Fruit fly (Drosophila melanogaster) whole organism, embryonic: ENCODE measurements around the gene brat.

Source experiments
- Ada2b ChIP-seq: fragments of 200-800 bp; sonication (Bioruptor generic); IDR thresholded peaks from 2 replicates; pipeline ENCODE4 v1.3.6; 2022; ENCODE audit warnings: missing biosample characterization, missing genetic modification characterization
- Adf1 ChIP-seq: fragments of 200-800 bp; sonication (Bioruptor generic); IDR thresholded peaks from 2 replicates; pipeline ENCODE4 v1.3.6; 2022; ENCODE audit warnings: missing biosample characterization, missing genetic modification characterization
- Atf6 ChIP-seq: fragments of 200-800 bp; sonication (Bioruptor generic); IDR thresholded peaks from 2 replicates; pipeline ENCODE4 v1.3.6; 2022; ENCODE audit warnings: missing biosample characterization, missing genetic modification characterization
- Awh ChIP-seq: fragments of 200-800 bp; sonication (Bioruptor generic); IDR thresholded peaks from 2 replicates; pipeline ENCODE4, ENCODE4 v1.3.6; 2022; ENCODE audit warnings: missing biosample characterization, missing genetic modification characterization
- CG10267 ChIP-seq: fragments of 200-800 bp; sonication (Bioruptor generic); optimal IDR thresholded peaks from 2 replicates; lab custom pipeline; 2018; ENCODE audit warnings: missing biosample characterization, mild to moderate bottlenecking, missing genetic modification characterization, moderate library complexity
- CG10274 ChIP-seq: fragments of 200-800 bp; sonication (Bioruptor generic); optimal IDR thresholded peaks from 3 replicates; lab custom pipeline; 2017; ENCODE audit warnings: missing biosample characterization, mild to moderate bottlenecking, missing genetic modification characterization
- CG11560 ChIP-seq: fragments of 200-800 bp; sonication (Bioruptor generic); IDR thresholded peaks from 3 replicates; pipeline ENCODE4 v1.3.6; 2022; ENCODE audit warnings: missing biosample characterization, missing genetic modification characterization
- CG1233 ChIP-seq: fragments of 200-800 bp; sonication (Bioruptor generic); optimal IDR thresholded peaks from 4 replicates; lab custom pipeline; 2018; ENCODE audit warnings: missing biosample characterization, mild to moderate bottlenecking, missing genetic modification characterization
- CG15514 ChIP-seq: fragments of 200-800 bp; sonication (Bioruptor generic); optimal IDR thresholded peaks from 3 replicates; lab custom pipeline; 2017; ENCODE audit warnings: missing biosample characterization, missing genetic modification characterization, mild to moderate bottlenecking, moderate library complexity, missing genetic modification reagents
- CG18011 ChIP-seq: fragments of 200-800 bp; sonication (Bioruptor generic); optimal IDR thresholded peaks from 2 replicates; lab custom pipeline; 2017; ENCODE audit warnings: missing biosample characterization, missing genetic modification characterization, mild to moderate bottlenecking, moderate library complexity, missing genotype
- CG1832 ChIP-seq: fragments of 200-800 bp; sonication (Bioruptor generic); optimal IDR thresholded peaks from 2 replicates; lab custom pipeline; 2017; ENCODE audit warnings: missing biosample characterization, mild to moderate bottlenecking, missing genetic modification characterization, inconsistent platforms
- CG18599 ChIP-seq: fragments of 200-800 bp; sonication (Bioruptor generic); optimal IDR thresholded peaks from 3 replicates; lab custom pipeline; 2017; ENCODE audit warnings: missing biosample characterization, missing genetic modification characterization, mild to moderate bottlenecking, moderate library complexity, missing genetic modification reagents
- CG3065 ChIP-seq: fragments of 200-800 bp; sonication (Bioruptor generic); optimal IDR thresholded peaks from 2 replicates; lab custom pipeline; 2016; ENCODE audit warnings: missing biosample characterization, missing genetic modification characterization
- CG5180 ChIP-seq: fragments of 200-800 bp; sonication (Bioruptor generic); optimal IDR thresholded peaks from 3 replicates; lab custom pipeline; 2017; ENCODE audit warnings: missing biosample characterization, missing genetic modification characterization, mild to moderate bottlenecking, moderate library complexity, missing genetic modification reagents
- CG5953 ChIP-seq: fragments of 200-800 bp; sonication (Bioruptor generic); IDR thresholded peaks from 2 replicates; pipeline ENCODE4 v1.3.6; 2022; ENCODE audit warnings: missing biosample characterization, missing genetic modification characterization
- CG6683 ChIP-seq: fragments of 200-800 bp; sonication (Bioruptor generic); optimal IDR thresholded peaks from 2 replicates; lab custom pipeline; 2017; ENCODE audit warnings: missing biosample characterization, mild to moderate bottlenecking, missing genetic modification characterization, missing genetic modification reagents
- CG7745 ChIP-seq: fragments of 200-800 bp; sonication (Bioruptor generic); optimal IDR thresholded peaks from 2 replicates; lab custom pipeline; 2018; ENCODE audit warnings: missing biosample characterization, mild to moderate bottlenecking, missing genetic modification characterization, moderate library complexity
- CG8290 ChIP-seq, 3 experiments: fragments of 200-800 bp; sonication (Bioruptor generic); optimal IDR thresholded peaks; 2 replicates each; lab custom pipeline; 2016 to 2019; ENCODE audit warnings: missing biosample characterization in 3 of 3, missing genetic modification characterization in 3 of 3, mild to moderate bottlenecking in 2 of 3, moderate library complexity in 1 of 3
- CG8765 ChIP-seq: fragments of 200-800 bp; sonication (Bioruptor generic); IDR thresholded peaks from 2 replicates; pipeline ENCODE4 v1.3.6; 2022; ENCODE audit warnings: missing biosample characterization, missing genetic modification characterization
- Deaf1 ChIP-seq: fragments of 200-800 bp; optimal IDR thresholded peaks from 3 replicates; lab custom pipeline; 2019; ENCODE audit warnings: missing biosample characterization, mild to moderate bottlenecking, missing genetic modification characterization, moderate library complexity
- Dfd ChIP-seq, 2 experiments: fragments of >200 bp; optimal IDR thresholded peaks; 2 replicates each; lab custom pipeline; 2017; ENCODE audit warnings: missing biosample characterization in 2 of 2, missing genetic modification characterization in 2 of 2
- Hr78 ChIP-seq, 2 experiments: fragments of 200-800 bp in 1 of 2; fragments of >200 bp in 1 of 2; sonication (Bioruptor generic) in 1 of 2; optimal IDR thresholded peaks; 2 replicates each; lab custom pipeline; 2017 to 2019; ENCODE audit warnings: missing biosample characterization in 2 of 2, missing genetic modification characterization in 2 of 2, mild to moderate bottlenecking in 1 of 2, moderate library complexity in 1 of 2
- Hsf ChIP-seq: fragments of 200-800 bp; sonication (Bioruptor generic); optimal IDR thresholded peaks from 3 replicates; lab custom pipeline; 2016; ENCODE audit warnings: missing biosample characterization, missing genetic modification characterization
- Nf-YB ChIP-seq: fragments of 200-800 bp; sonication (Bioruptor generic); optimal IDR thresholded peaks from 3 replicates; lab custom pipeline; 2019; ENCODE audit warnings: missing biosample characterization, mild to moderate bottlenecking, missing genetic modification characterization, moderate library complexity
- Poxn ChIP-seq: fragments of 200-800 bp; sonication (Bioruptor generic); IDR thresholded peaks from 2 replicates; pipeline ENCODE4 v1.3.6; 2022; ENCODE audit warnings: missing biosample characterization, missing genetic modification characterization
- Scr ChIP-seq: fragments of 200-800 bp; sonication (Bioruptor generic); IDR thresholded peaks from 2 replicates; pipeline ENCODE4 v1.3.6; 2022; ENCODE audit warnings: missing biosample characterization, missing genetic modification characterization; ENCODE audit not compliant: partially characterized antibody
- Side ChIP-seq: fragments of 200-800 bp; sonication (Bioruptor generic); optimal IDR thresholded peaks from 2 replicates; lab custom pipeline; 2016; ENCODE audit warnings: missing biosample characterization, missing genetic modification characterization
- Tbp ChIP-seq: fragments of >200 bp; optimal IDR thresholded peaks from 2 replicates; lab custom pipeline; 2018; ENCODE audit warnings: missing biosample characterization, missing genetic modification characterization
- ash1 ChIP-seq: fragments of 200-800 bp; sonication (Bioruptor generic); optimal IDR thresholded peaks from 2 replicates; lab custom pipeline; 2018; ENCODE audit warnings: missing biosample characterization, mild to moderate bottlenecking, missing genetic modification characterization
- bab2 ChIP-seq: fragments of 200-800 bp; sonication (Bioruptor generic); optimal IDR thresholded peaks from 2 replicates; lab custom pipeline; 2016; ENCODE audit warnings: missing biosample characterization, missing genetic modification characterization
- cg ChIP-seq: fragments of 200-800 bp; sonication (Bioruptor generic); optimal IDR thresholded peaks from 3 replicates; lab custom pipeline; 2019; ENCODE audit warnings: missing biosample characterization, mild to moderate bottlenecking, missing genetic modification characterization, moderate library complexity
- ci ChIP-seq: fragments of 200-800 bp; sonication (Bioruptor generic); IDR thresholded peaks from 3 replicates; pipeline ENCODE4 v1.3.6; 2022; ENCODE audit warnings: missing biosample characterization, missing genetic modification characterization
- corto ChIP-seq: fragments of 200-800 bp; sonication (Bioruptor generic); optimal IDR thresholded peaks from 2 replicates; lab custom pipeline; 2016; ENCODE audit warnings: missing biosample characterization, mild to moderate bottlenecking, missing genetic modification characterization, moderate library complexity
- crp ChIP-seq, 2 experiments: fragments of 200-800 bp; sonication (Bioruptor generic); optimal IDR thresholded peaks; 2 replicates in 1 of 2; 3 replicates in 1 of 2; lab custom pipeline; 2017; ENCODE audit warnings: missing biosample characterization in 2 of 2, missing genetic modification characterization in 2 of 2, mild to moderate bottlenecking in 1 of 2, moderate library complexity in 1 of 2
- disco-r ChIP-seq: fragments of 200-800 bp; sonication (Bioruptor generic); optimal IDR thresholded peaks from 2 replicates; lab custom pipeline; 2016; ENCODE audit warnings: missing biosample characterization, missing genetic modification characterization
- grn ChIP-seq: fragments of 200-800 bp; sonication (Bioruptor generic); optimal IDR thresholded peaks from 3 replicates; lab custom pipeline; 2017; ENCODE audit warnings: missing biosample characterization, missing genetic modification characterization
- hkb ChIP-seq, 2 experiments: fragments of 200-800 bp in 1 of 2; fragments of >200 bp in 1 of 2; sonication (Bioruptor generic) in 1 of 2; IDR thresholded peaks in 1 of 2; optimal IDR thresholded peaks in 1 of 2; 2 replicates each; pipeline versions ENCODE4 v1.3.6 to Lab custom; 2017 to 2022; ENCODE audit warnings: missing biosample characterization in 1 of 2, missing genetic modification characterization in 1 of 2
- inv ChIP-seq: fragments of 200-800 bp; sonication (Bioruptor generic); IDR thresholded peaks from 2 replicates; pipeline ENCODE4 v1.3.6; 2022; ENCODE audit warnings: missing biosample characterization, missing genetic modification characterization; ENCODE audit not compliant: partially characterized antibody
- jumu ChIP-seq: fragments of 200-800 bp; sonication (Bioruptor generic); optimal IDR thresholded peaks from 3 replicates; lab custom pipeline; 2016; ENCODE audit warnings: missing biosample characterization, missing genetic modification characterization
- knrl ChIP-seq: fragments of 200-800 bp; sonication (Bioruptor generic); IDR thresholded peaks from 3 replicates; pipeline ENCODE4 v1.3.6; 2022; ENCODE audit warnings: missing biosample characterization, missing genetic modification characterization; ENCODE audit not compliant: partially characterized antibody
- lab ChIP-seq: fragments of 200-800 bp; sonication (Bioruptor generic); optimal IDR thresholded peaks from 3 replicates; lab custom pipeline; 2017; ENCODE audit warnings: missing biosample characterization, missing genetic modification characterization, mild to moderate bottlenecking, moderate library complexity, missing genetic modification reagents
- odd ChIP-seq: fragments of 200-800 bp; sonication (Bioruptor generic); optimal IDR thresholded peaks from 2 replicates; lab custom pipeline; 2017; ENCODE audit warnings: missing biosample characterization, mild to moderate bottlenecking, missing genetic modification characterization
- onecut ChIP-seq: fragments of 200-800 bp; sonication (Bioruptor generic); IDR thresholded peaks from 2 replicates; pipeline ENCODE4 v1.3.6; 2022; ENCODE audit warnings: missing biosample characterization, missing genetic modification characterization
- pho ChIP-seq: fragments of 200-800 bp; sonication (Bioruptor generic); optimal IDR thresholded peaks from 2 replicates; lab custom pipeline; 2016; ENCODE audit warnings: missing biosample characterization, missing genetic modification characterization
- pita ChIP-seq: fragments of 200-800 bp; sonication (Bioruptor generic); optimal IDR thresholded peaks from 2 replicates; lab custom pipeline; 2017; ENCODE audit warnings: missing biosample characterization, mild to moderate bottlenecking, missing genetic modification characterization
- sna ChIP-seq: fragments of 200-800 bp; sonication (Bioruptor generic); IDR thresholded peaks from 2 replicates; pipeline ENCODE4 v1.3.6; 2022; ENCODE audit warnings: missing biosample characterization, missing genetic modification characterization; ENCODE audit not compliant: partially characterized antibody
- tio ChIP-seq: fragments of 200-800 bp; sonication (Bioruptor generic); optimal IDR thresholded peaks from 2 replicates; lab custom pipeline; 2017; ENCODE audit warnings: missing biosample characterization, missing genetic modification characterization, inconsistent platforms
- z ChIP-seq: fragments of 200-800 bp; sonication (Bioruptor generic); IDR thresholded peaks from 3 replicates; pipeline ENCODE4 v1.3.6; 2022; ENCODE audit warnings: missing biosample characterization, missing genetic modification characterization
- zfh1 ChIP-seq: fragments of 200-800 bp; sonication (Bioruptor generic); IDR thresholded peaks from 3 replicates; pipeline ENCODE4 v1.3.6; 2022; ENCODE audit warnings: missing biosample characterization, missing genetic modification characterization

Gene brat

DNA sequence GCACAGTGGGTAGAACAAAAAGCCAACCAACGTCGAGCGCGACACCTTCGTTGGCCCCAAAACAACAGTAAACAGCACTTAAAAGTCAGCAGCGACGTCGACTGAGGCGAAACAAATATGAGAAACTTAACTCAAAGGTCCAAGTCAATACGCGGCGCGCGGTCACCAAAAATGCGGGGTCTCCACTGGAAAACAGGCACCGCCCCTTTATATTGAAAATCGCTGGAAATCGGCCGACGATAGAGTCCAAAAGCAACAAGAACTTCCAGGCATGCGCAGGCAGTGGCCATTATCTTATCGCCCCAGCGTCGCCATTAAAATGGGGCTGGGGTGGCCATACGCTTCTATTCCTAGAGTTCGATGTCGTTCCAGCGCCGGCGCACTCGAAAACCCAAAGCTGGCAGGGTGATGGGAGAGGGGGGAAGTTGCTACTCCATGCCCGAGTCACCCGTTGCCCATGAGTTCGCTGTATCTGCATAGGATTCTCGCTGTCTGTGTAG is 25.2 kb upstream of the brat start, which contains the start of gene Lim3 (continued):
- TF ChIP-seq Side (no peak), Nf-YB (peak; percentile 84), CG5180 (no peak), tio (GFP tag; lab: Kevin White, UChicago) (no peak), CG10267 (tag; lab: Kevin White, UChicago) (no peak), CG5953 (GFP tag; lab: Robert Waterston, UW) (no peak), crp (GFP tag; optimal IDR thresholded peaks at IDR 0.05; lab: Kevin White, UChicago) (no peak), z (GFP tag; lab: Robert Waterston, UW) (no peak), Ada2b (GFP tag; lab: Robert Waterston, UW) (no peak), CG18599 (GFP tag; lab: Kevin White, UChicago) (no peak), jumu (GFP tag; lab: Kevin White, UChicago) (no peak), sna (GFP tag; lab: Robert Waterston, UW) (no peak), cg (no peak), CG8765 (GFP tag; lab: Robert Waterston, UW) (no peak), ci (GFP tag; lab: Robert Waterston, UW) (peak; percentile 66; the same call in 1 of the 3 replicates), Atf6 (GFP tag; lab: Robert Waterston, UW) (no peak), CG15514 (GFP tag; lab: Kevin White, UChicago) (no peak), disco-r (GFP tag; lab: Kevin White, UChicago) (no peak), bab2 (GFP tag; lab: Kevin White, UChicago) (no peak), pho (GFP tag; lab: Kevin White, UChicago) (no peak), onecut (peak; percentile 11; the same call in 1 of the 2 replicates), Scr (GFP tag; lab: Robert Waterston, UW) (no peak), inv (no peak), grn (GFP tag; lab: Kevin White, UChicago) (peak; percentile 12), zfh1 (GFP tag; lab: Robert Waterston, UW) (no peak), Adf1 (GFP tag; lab: Robert Waterston, UW) (peak; percentile 68), hkb (optimal IDR thresholded peaks at IDR 0.05; lab: Kevin White, UChicago) (no peak), hkb (GFP tag; IDR thresholded peaks at IDR 0.05; lab: Robert Waterston, UW) (no peak), Deaf1 (tag; lab: Kevin White, UChicago) (peak; percentile 58), knrl (GFP tag; lab: Robert Waterston, UW) (no peak), CG10274 (GFP tag; lab: Kevin White, UChicago) (no peak), Awh (GFP tag; lab: Robert Waterston, UW) (no peak), CG7745 (tag; lab: Kevin White, UChicago) (no peak), Dfd (GFP tag; optimal IDR thresholded peaks at IDR 0.05; lab: Kevin White, UChicago) (no peak), CG6683 (GFP tag; lab: Kevin White, UChicago) (no peak), Poxn (GFP tag; lab: Robert Waterston, UW) (no peak), CG3065 (no peak), lab (peak; percentile 34), CG1832 (GFP tag; lab: Kevin White, UChicago) (no peak), Hr78 (GFP tag; optimal IDR thresholded peaks at IDR 0.05; lab: Kevin White, UChicago) (no peak), Tbp (GFP tag; lab: Kevin White, UChicago) (no peak), corto (GFP tag; lab: Kevin White, UChicago) (no peak), CG18011 (GFP tag; lab: Kevin White, UChicago) (no peak), Hsf (GFP tag; lab: Kevin White, UChicago) (no peak), pita (GFP tag; lab: Kevin White, UChicago) (no peak), CG1233 (GFP tag; lab: Kevin White, UChicago) (no peak), odd (GFP tag; lab: Kevin White, UChicago) (no peak), CG8290 (GFP tag; optimal IDR thresholded peaks at IDR 0.05; lab: Kevin White, UChicago) (no peak), CG8290 (tag; optimal IDR thresholded peaks at IDR 0.05; lab: Kevin White, UChicago) (no peak), CG11560 (tag; lab: Robert Waterston, UW) (no peak), ash1 (GFP tag; lab: Kevin White, UChicago) (no peak)
